Worm (Caenorhabditis elegans) whole organism, L4 larva: Measurements from ENCODE around the gene C29E4.13.

Experiments
- F10B5.3 ChIP-seq: sonication (generic microtip); optimal IDR thresholded peaks from 2 replicates; lab custom pipeline; 2016; ENCODE audit warnings: mild to moderate bottlenecking, missing genetic modification characterization, missing compliant biosample characterization
- F26F4.8 ChIP-seq: fragments of 200-800 bp; sonication (Bioruptor generic); conservative IDR thresholded peaks from 2 replicates; pipeline ENCODE4 v1.3.6; 2022; ENCODE audit warnings: missing genetic modification characterization, missing compliant biosample characterization
- F44E2.7 ChIP-seq: fragments of 200-800 bp; sonication (Bioruptor generic); IDR thresholded peaks from 2 replicates; pipeline ENCODE4 v2.1.2; 2022; ENCODE audit warnings: missing genetic modification characterization, missing compliant biosample characterization
- T26A8.4 ChIP-seq: fragments of 200-800 bp; sonication (Bioruptor generic); IDR thresholded peaks from 2 replicates; pipeline ENCODE4 v1.3.6; 2022; ENCODE audit warnings: missing genetic modification characterization, missing compliant biosample characterization
- Y105C5A.15 ChIP-seq: fragments of 200-800 bp; sonication (Bioruptor generic); IDR thresholded peaks from 2 replicates; pipeline ENCODE4 v1.3.6; 2022; ENCODE audit warnings: missing genetic modification characterization, missing compliant biosample characterization
- Y48G9A.11 ChIP-seq: fragments of 200-800 bp; sonication (Bioruptor generic); IDR thresholded peaks from 2 replicates; pipeline ENCODE4 v1.3.6; 2022; ENCODE audit warnings: missing genetic modification reagents, missing genetic modification characterization, missing compliant biosample characterization
- Y75B8A.6 ChIP-seq: fragments of 200-800 bp; sonication (Bioruptor generic); IDR thresholded peaks from 2 replicates; pipeline ENCODE4 v1.3.6; 2022; ENCODE audit warnings: missing genetic modification reagents, missing genetic modification characterization, missing compliant biosample characterization
- ZK546.5 ChIP-seq, 2 experiments: sonication (generic microtip); optimal IDR thresholded peaks; 2 replicates each; lab custom pipeline; 2017; ENCODE audit warnings: missing biosample characterization in 2 of 2, missing genetic modification characterization in 2 of 2
- aha-1 ChIP-seq: fragments of 150-350 bp; peaks from one replicate; lab custom pipeline; 2014; ENCODE audit warnings: missing biosample characterization, missing genetic modification characterization
- aly-2 ChIP-seq: sonication (generic microtip); optimal IDR thresholded peaks from 2 replicates; lab custom pipeline; 2018; ENCODE audit warnings: missing biosample characterization, missing genetic modification characterization
- ces-1 ChIP-seq: fragments of 150-350 bp; sonication (generic microtip); optimal IDR thresholded peaks from 4 replicates; lab custom pipeline; 2014; ENCODE audit warnings: missing biosample characterization, missing genetic modification reagents, missing genetic modification characterization
- cey-2 ChIP-seq: sonication (generic microtip); optimal IDR thresholded peaks from 3 replicates; lab custom pipeline; 2017; ENCODE audit warnings: missing genetic modification characterization, mild to moderate bottlenecking, missing compliant biosample characterization, antibody characterized with exemption, borderline replicate concordance; ENCODE audit not compliant: insufficient read depth
- daf-12 ChIP-seq: fragments of 150-350 bp; optimal IDR thresholded peaks from 2 replicates; lab custom pipeline; 2014; ENCODE audit warnings: missing biosample characterization, missing genetic modification reagents, missing genetic modification characterization
- daf-19 ChIP-seq: fragments of 200-800 bp; sonication (Bioruptor generic); conservative IDR thresholded peaks from 2 replicates; pipeline ENCODE4 v1.3.6; 2022; ENCODE audit warnings: missing genetic modification characterization, missing compliant biosample characterization
- daf-8 ChIP-seq: fragments of 200-800 bp; sonication (Bioruptor generic); IDR thresholded peaks from 2 replicates; pipeline ENCODE4 v1.3.6; 2022; ENCODE audit warnings: missing genetic modification characterization, missing compliant biosample characterization
- dmd-8 ChIP-seq: fragments of 200-800 bp; sonication (Bioruptor generic); IDR thresholded peaks from 2 replicates; pipeline ENCODE4 v1.3.6; 2022; ENCODE audit warnings: missing genetic modification characterization, missing compliant biosample characterization
- dpl-1 ChIP-seq: fragments of 150-350 bp; optimal IDR thresholded peaks from 2 replicates; lab custom pipeline; 2014; ENCODE audit warnings: missing biosample characterization, missing genetic modification reagents, missing genetic modification characterization
- duxl-1 ChIP-seq: sonication (generic microtip); optimal IDR thresholded peaks from 2 replicates; lab custom pipeline; 2016; ENCODE audit warnings: mild to moderate bottlenecking, missing genetic modification characterization, moderate library complexity, missing compliant biosample characterization; ENCODE audit not compliant: poor library complexity
- dve-1 ChIP-seq: sonication (generic microtip); optimal IDR thresholded peaks from 2 replicates; lab custom pipeline; 2017; ENCODE audit warnings: antibody characterized with exemption, mild to moderate bottlenecking, missing genetic modification characterization, missing compliant biosample characterization; ENCODE audit not compliant: insufficient read depth
- egl-27 ChIP-seq: sonication (generic microtip); optimal IDR thresholded peaks from 3 replicates; lab custom pipeline; 2017; ENCODE audit warnings: missing biosample characterization, missing genetic modification reagents, missing genetic modification characterization
- egl-43 ChIP-seq: fragments of 200-800 bp; sonication (Bioruptor generic); IDR thresholded peaks from 2 replicates; pipeline ENCODE4 v1.3.6; 2022; ENCODE audit warnings: missing genetic modification reagents, missing genetic modification characterization, missing compliant biosample characterization
- fos-1 ChIP-seq: fragments of 150-350 bp; optimal IDR thresholded peaks from 2 replicates; lab custom pipeline; 2014; ENCODE audit warnings: missing biosample characterization, missing genetic modification characterization
- gei-8 ChIP-seq: fragments of 200-800 bp; sonication (Bioruptor generic); optimal IDR thresholded peaks from 2 replicates; lab custom pipeline; 2018; ENCODE audit warnings: mild to moderate bottlenecking, missing genetic modification characterization, missing compliant biosample characterization
- hif-1 ChIP-seq, 2 experiments: sonication (generic microtip); optimal IDR thresholded peaks; 2 replicates each; lab custom pipeline; 2016 to 2017; ENCODE audit warnings: missing compliant biosample characterization in 2 of 2, missing genetic modification characterization in 2 of 2, missing genetic modification reagents in 2 of 2, missing genotype in 2 of 2, mild to moderate bottlenecking in 1 of 2
- hlh-11 ChIP-seq: fragments of 200-800 bp; sonication (Bioruptor generic); optimal IDR thresholded peaks from 2 replicates; lab custom pipeline; 2018; ENCODE audit warnings: mild to moderate bottlenecking, missing genetic modification characterization, missing compliant biosample characterization
- hlh-30 ChIP-seq: sonication (generic microtip); optimal IDR thresholded peaks from 2 replicates; lab custom pipeline; 2017; ENCODE audit warnings: antibody characterized with exemption, mild to moderate bottlenecking, missing genetic modification characterization, missing compliant biosample characterization; ENCODE audit not compliant: insufficient read depth
- lim-7 ChIP-seq: fragments of 200-800 bp; sonication (Bioruptor generic); IDR thresholded peaks from 2 replicates; pipeline ENCODE4 v1.3.6; 2022; ENCODE audit warnings: missing genetic modification characterization, missing compliant biosample characterization
- lin-13 ChIP-seq: fragments of 150-350 bp; optimal IDR thresholded peaks from 2 replicates; lab custom pipeline; 2014; ENCODE audit warnings: missing biosample characterization, missing genetic modification reagents, missing genetic modification characterization
- lin-15B ChIP-seq: fragments of 150-350 bp; sonication (generic microtip); optimal IDR thresholded peaks from 3 replicates; lab custom pipeline; 2014; ENCODE audit warnings: missing biosample characterization, missing genetic modification characterization
- lin-38 ChIP-seq: fragments of 200-800 bp; sonication (Bioruptor generic); IDR thresholded peaks from 2 replicates; pipeline ENCODE4 v1.3.6; 2022; ENCODE audit warnings: missing genetic modification reagents, missing genetic modification characterization, missing compliant biosample characterization
- madf-5 ChIP-seq, 2 experiments: fragments of 200-800 bp; sonication (Bioruptor generic); IDR thresholded peaks; 2 replicates each; pipeline ENCODE4 v1.3.6; 2022; ENCODE audit warnings: missing compliant biosample characterization in 2 of 2, missing genetic modification characterization in 2 of 2
- madf-9 ChIP-seq: fragments of 200-800 bp; sonication (Bioruptor generic); conservative IDR thresholded peaks from 2 replicates; pipeline ENCODE4 v1.3.6; 2022; ENCODE audit warnings: missing genetic modification reagents, missing genetic modification characterization, missing compliant biosample characterization
- mdl-1 ChIP-seq, 2 experiments: fragments of 150-350 bp in 1 of 2; sonication (generic microtip) in 1 of 2; optimal IDR thresholded peaks; 2 replicates each; lab custom pipeline; 2014 to 2017; ENCODE audit warnings: missing biosample characterization in 2 of 2, missing genetic modification characterization in 2 of 2
- mep-1 ChIP-seq: fragments of 150-350 bp; sonication (generic microtip); optimal IDR thresholded peaks from 3 replicates; lab custom pipeline; 2014; ENCODE audit warnings: missing biosample characterization, missing genetic modification characterization
- nhr-102 ChIP-seq: sonication (generic microtip); optimal IDR thresholded peaks from 2 replicates; lab custom pipeline; 2016; ENCODE audit warnings: mild to moderate bottlenecking, missing genetic modification characterization, moderate library complexity, missing compliant biosample characterization
- nhr-41 ChIP-seq: fragments of 200-800 bp; sonication (Bioruptor generic); IDR thresholded peaks from 2 replicates; pipeline ENCODE4 v1.3.6; 2022; ENCODE audit warnings: missing genetic modification reagents, missing genetic modification characterization, missing compliant biosample characterization
- nhr-42 ChIP-seq: fragments of 200-800 bp; sonication (Bioruptor generic); IDR thresholded peaks from 2 replicates; pipeline ENCODE4 v1.3.6; 2022; ENCODE audit warnings: missing genetic modification characterization, missing compliant biosample characterization
- nhr-6 ChIP-seq: fragments of 150-350 bp; optimal IDR thresholded peaks from 2 replicates; lab custom pipeline; 2014; ENCODE audit warnings: missing biosample characterization, missing genetic modification characterization
- nhr-77 ChIP-seq: fragments of 150-350 bp; optimal IDR thresholded peaks from 2 replicates; lab custom pipeline; 2014; ENCODE audit warnings: missing biosample characterization, missing genetic modification characterization
- sdz-12 ChIP-seq: fragments of 200-800 bp; sonication (Bioruptor generic); optimal IDR thresholded peaks from 2 replicates; lab custom pipeline; 2018; ENCODE audit warnings: mild to moderate bottlenecking, missing genetic modification characterization, missing compliant biosample characterization
- snpc-1.2 ChIP-seq: fragments of 200-800 bp; sonication (Bioruptor generic); IDR thresholded peaks from 2 replicates; pipeline ENCODE4 v1.3.6; 2022; ENCODE audit warnings: missing genetic modification reagents, missing genetic modification characterization, missing compliant biosample characterization
- snpc-4 ChIP-seq: fragments of 150-350 bp; optimal IDR thresholded peaks from 2 replicates; lab custom pipeline; 2014; ENCODE audit warnings: missing biosample characterization, missing genetic modification characterization
- spr-3 ChIP-seq: fragments of 200-800 bp; sonication (Bioruptor generic); optimal IDR thresholded peaks from 2 replicates; lab custom pipeline; 2018; ENCODE audit warnings: mild to moderate bottlenecking, missing genetic modification characterization, missing compliant biosample characterization
- tag-97 ChIP-seq: fragments of 200-800 bp; sonication (Bioruptor generic); IDR thresholded peaks from 2 replicates; pipeline ENCODE4 v1.3.6; 2022; ENCODE audit warnings: missing genetic modification characterization, missing compliant biosample characterization
- unc-39 ChIP-seq: sonication (generic microtip); optimal IDR thresholded peaks from 2 replicates; lab custom pipeline; 2017; ENCODE audit warnings: missing biosample characterization, missing genetic modification characterization
- vab-7 ChIP-seq: fragments of 200-800 bp; sonication (Bioruptor generic); IDR thresholded peaks from 2 replicates; pipeline ENCODE4 v1.3.6; 2022; ENCODE audit warnings: missing genetic modification reagents, missing genetic modification characterization, missing compliant biosample characterization
- zip-2 ChIP-seq: fragments of 150-350 bp; optimal IDR thresholded peaks from 2 replicates; lab custom pipeline; 2014; ENCODE audit warnings: missing biosample characterization, missing genetic modification characterization
- ztf-7 ChIP-seq: fragments of 150-350 bp; optimal IDR thresholded peaks from 2 replicates; lab custom pipeline; 2014; ENCODE audit warnings: missing biosample characterization, missing genetic modification characterization

The C29E4.13 gene

DNA sequence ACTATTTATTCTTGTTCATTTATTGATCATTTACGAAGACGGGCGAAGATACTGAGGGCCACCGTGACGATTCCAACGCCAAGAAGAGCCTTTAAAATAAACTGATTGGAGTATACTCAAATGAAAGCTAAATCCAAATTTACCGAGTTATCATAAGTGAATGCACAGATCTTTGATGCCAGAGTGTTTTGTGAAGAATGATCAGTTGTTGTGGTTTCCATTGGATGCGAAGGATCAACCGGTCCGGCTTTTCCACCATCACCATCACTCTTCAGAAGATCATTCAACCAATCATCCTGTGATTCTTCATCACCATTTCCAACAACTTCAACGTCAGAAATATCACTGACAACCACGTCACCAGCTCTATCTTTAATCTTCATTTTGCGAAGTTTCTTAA is 48.7 kb upstream of the C29E4.13 start (continued):
- TF ChIP-seq duxl-1 (tag; lab: Kevin White, UChicago) = peak; percentile 83
- peak; percentile 1 for TF ChIP-seq mep-1 (tag; lab: Kevin White, UChicago)
- TF ChIP-seq snpc-4 (tag; lab: Kevin White, UChicago) = no peak
- peak; percentile 19 for TF ChIP-seq dve-1 (tag; lab: Kevin White, UChicago)
- 0 out of 2 replicates have a peak, but pooled peaks have one; percentile 39 for TF ChIP-seq dmd-8 (GFP tag; lab: Robert Waterston, UW)
- peak; percentile 44; the same call in 1 of the 2 replicates for TF ChIP-seq lin-38 (GFP tag; lab: Robert Waterston, UW)
- no peak for TF ChIP-seq daf-8 (GFP tag; lab: Robert Waterston, UW)
- TF ChIP-seq nhr-102 (tag; lab: Kevin White, UChicago) = peak; percentile 71
- TF ChIP-seq spr-3 (GFP tag; lab: Kevin White, UChicago) = no peak
- no peak for TF ChIP-seq aha-1 (tag; lab: Kevin White, UChicago)
- TF ChIP-seq Y75B8A.6 = 0 out of 2 replicates have a peak, but pooled peaks have one; percentile 53
- TF ChIP-seq Y48G9A.11 (GFP tag; lab: Robert Waterston, UW) = no peak
- peak; percentile 67; the same call in 1 of the 2 replicates for TF ChIP-seq nhr-42 (GFP tag; lab: Robert Waterston, UW)
- 0 out of 2 replicates have a peak, but pooled peaks have one; percentile 29 for TF ChIP-seq T26A8.4 (GFP tag; lab: Robert Waterston, UW)
- TF ChIP-seq nhr-77 (tag; lab: Kevin White, UChicago) = peak; percentile 24
- no peak for TF ChIP-seq hlh-30 (tag; lab: Kevin White, UChicago)
- TF ChIP-seq hlh-11 (tag; lab: Kevin White, UChicago) = peak; percentile 39
- TF ChIP-seq egl-27 (tag; lab: Kevin White, UChicago) = no peak
- no peak for TF ChIP-seq lin-13 (GFP tag; lab: Kevin White, UChicago)
- TF ChIP-seq mdl-1 (tag; optimal IDR thresholded peaks at IDR 0.05; lab: Kevin White, UChicago) = no peak
- TF ChIP-seq egl-43 (GFP tag; lab: Robert Waterston, UW) = peak; percentile 51; the same call in 1 of the 2 replicates
- peak in 1 of 2 experiments; percentile 7 for TF ChIP-seq hif-1 (tag; optimal IDR thresholded peaks at IDR 0.05; lab: Kevin White, UChicago)
- TF ChIP-seq nhr-41 (GFP tag; lab: Robert Waterston, UW) = no peak

DNA sequence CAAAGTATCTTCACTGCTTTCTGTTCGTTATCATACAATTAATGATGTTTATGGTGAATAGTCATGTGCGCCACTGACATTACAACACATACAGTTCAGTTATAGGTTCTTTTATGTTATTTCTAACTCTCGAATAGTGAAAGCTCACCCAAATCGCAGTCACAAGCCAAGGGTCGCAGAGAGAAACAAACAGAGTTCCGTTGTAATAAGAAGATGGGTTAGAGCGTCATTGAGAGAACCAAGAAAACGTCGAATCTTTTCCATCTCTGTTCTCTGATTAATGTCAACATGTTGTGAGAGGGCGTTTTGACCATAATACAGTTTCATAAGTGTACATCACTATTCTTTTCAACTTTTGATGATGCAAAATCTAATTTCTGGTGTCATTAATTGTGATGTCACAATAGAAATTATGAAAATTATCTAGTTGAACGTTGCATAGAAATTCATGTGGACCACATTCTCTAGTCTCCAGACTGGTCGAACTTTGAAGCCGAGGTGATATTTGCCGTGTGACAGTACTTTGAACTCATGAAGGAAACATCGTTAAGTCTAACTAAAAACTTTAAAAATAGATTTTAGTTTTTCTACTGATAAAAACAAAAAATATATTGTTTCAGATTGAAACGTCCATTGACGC is 45.6 kb upstream of the C29E4.13 start:
- TF ChIP-seq lin-15B (tag; lab: Kevin White, UChicago) (no peak), tag-97 (GFP tag; lab: Robert Waterston, UW) (no peak), F26F4.8 (no peak), daf-19 (GFP tag; lab: Robert Waterston, UW) (no peak), dpl-1 (GFP tag; lab: Kevin White, UChicago) (no peak), nhr-102 (tag; lab: Kevin White, UChicago) (no peak), nhr-41 (GFP tag; lab: Robert Waterston, UW) (no peak), cey-2 (no peak), aly-2 (tag; lab: Kevin White, UChicago) (no peak), madf-5 (GFP tag; IDR thresholded peaks at IDR 0.05; lab: Robert Waterston, UW) (0 out of 4 replicates have a peak, but pooled peaks of 1 of the 2 experiments have one; percentile 38), ces-1 (no peak), gei-8 (no peak), hlh-30 (tag; lab: Kevin White, UChicago) (peak; percentile 68), egl-43 (GFP tag; lab: Robert Waterston, UW) (no peak), snpc-1.2 (GFP tag; lab: Robert Waterston, UW) (no peak), F10B5.3 (tag; lab: Kevin White, UChicago) (no peak), ZK546.5 (tag; optimal IDR thresholded peaks at IDR 0.05; lab: Kevin White, UChicago) (no peak), ztf-7 (no peak), zip-2 (peak; percentile 2), daf-12 (tag; lab: Kevin White, UChicago) (no peak), madf-9 (GFP tag; lab: Robert Waterston, UW) (no peak), F44E2.7 (GFP tag; lab: Robert Waterston, UW) (no peak), mep-1 (tag; lab: Kevin White, UChicago) (peak; percentile 65), unc-39 (no peak), Y105C5A.15 (GFP tag; lab: Robert Waterston, UW) (no peak), vab-7 (no peak), sdz-12 (GFP tag; lab: Kevin White, UChicago) (no peak), nhr-6 (tag; lab: Kevin White, UChicago) (peak; percentile 16), lim-7 (GFP tag; lab: Robert Waterston, UW) (no peak), fos-1 (tag; lab: Kevin White, UChicago) (no peak)
